Fruit fly (Drosophila melanogaster): ENCODE data around the gene CG11970.

CG11970 gene

dm6 chr3R:8970707-8971106, 13.8 kb upstream of the CG11970 start:
- no peak for TF ChIP-seq Eip93F (GFP tag; optimal IDR thresholded peaks at IDR 0.05)
- no peak for TF ChIP-seq OdsH (GFP tag; optimal IDR thresholded peaks at IDR 0.05)
- TF ChIP-seq fkh (GFP tag; optimal IDR thresholded peaks at IDR 0.05) = no peak
- TF ChIP-seq CG6854 (GFP tag; optimal IDR thresholded peaks at IDR 0.05) = no peak
- TF ChIP-seq Ets21C (GFP tag; optimal IDR thresholded peaks at IDR 0.05) = no peak
- no peak for TF ChIP-seq Lpt (GFP tag; optimal IDR thresholded peaks at IDR 0.05)
- no peak for TF ChIP-seq CG6276 (GFP tag; optimal IDR thresholded peaks at IDR 0.05)
- TF ChIP-seq Hr4 (GFP tag; optimal IDR thresholded peaks at IDR 0.05) = no peak
- TF ChIP-seq CG11294 (GFP tag; IDR thresholded peaks at IDR 0.05) = no peak
- no peak for TF ChIP-seq cyc (GFP tag; optimal IDR thresholded peaks at IDR 0.05)
- no peak for TF ChIP-seq fd59A (GFP tag; optimal IDR thresholded peaks at IDR 0.05)
- no peak for TF ChIP-seq CG4318 (GFP tag; optimal IDR thresholded peaks at IDR 0.05)
- TF ChIP-seq Hr39 (GFP tag; optimal IDR thresholded peaks at IDR 0.05) = no peak
- TF ChIP-seq CG34406 (GFP tag; optimal IDR thresholded peaks at IDR 0.05) = no peak
- TF ChIP-seq topi (GFP tag; optimal IDR thresholded peaks at IDR 0.05) = no peak
- TF ChIP-seq Sox15 (GFP tag; optimal IDR thresholded peaks at IDR 0.05) = no peak
- TF ChIP-seq net (GFP tag; optimal IDR thresholded peaks at IDR 0.05) = no peak
- TF ChIP-seq Eip78C (GFP tag) = no peak

- TF ChIP-seq ss (GFP tag; optimal IDR thresholded peaks at IDR 0.05) = peak; percentile 25 to 76
- TF ChIP-seq topi (GFP tag; optimal IDR thresholded peaks at IDR 0.05) = no peak
- peak; percentile 30 for TF ChIP-seq achi (GFP tag; optimal IDR thresholded peaks at IDR 0.05)
- TF ChIP-seq CG3032 (tag; optimal IDR thresholded peaks at IDR 0.05) = no peak
- TF ChIP-seq cyc (GFP tag; optimal IDR thresholded peaks at IDR 0.05) = no peak
- peak; percentile 64 for TF ChIP-seq CG15336 (GFP tag; IDR thresholded peaks at IDR 0.05)
- no peak for TF ChIP-seq CG11762 (GFP tag; optimal IDR thresholded peaks at IDR 0.05; ENCODE audit: insufficient read depth)
- peak; percentile 2 for TF ChIP-seq CG3919 (GFP tag; optimal IDR thresholded peaks at IDR 0.05)
- peak; percentile 29 for TF ChIP-seq CG1621 (tag; optimal IDR thresholded peaks at IDR 0.05)
- peak; percentile 66; the same call in 2 of the 3 replicates for TF ChIP-seq CG8119 (GFP tag; IDR thresholded peaks at IDR 0.05)
- no peak for TF ChIP-seq Hr39 (GFP tag; optimal IDR thresholded peaks at IDR 0.05)
- no peak for TF ChIP-seq CG6792 (GFP tag; optimal IDR thresholded peaks at IDR 0.05)
- no peak for TF ChIP-seq OdsH (GFP tag; optimal IDR thresholded peaks at IDR 0.05)
- peak; percentile 13 for TF ChIP-seq CG6854 (GFP tag; optimal IDR thresholded peaks at IDR 0.05)
- TF ChIP-seq CG11902 (GFP tag; optimal IDR thresholded peaks at IDR 0.05) = no peak
- peak; percentile 42 for TF ChIP-seq Lpt (GFP tag; optimal IDR thresholded peaks at IDR 0.05)
- TF ChIP-seq fd59A (GFP tag; optimal IDR thresholded peaks at IDR 0.05) = no peak
- no peak for TF ChIP-seq Sox102F (GFP tag; optimal IDR thresholded peaks at IDR 0.05)
- TF ChIP-seq Hr38 (GFP tag; optimal IDR thresholded peaks at IDR 0.05) = no peak
- peak; percentile 38 for TF ChIP-seq dac (GFP tag; optimal IDR thresholded peaks at IDR 0.05)
- TF ChIP-seq CG6163 (GFP tag; IDR thresholded peaks at IDR 0.05) = peak; percentile 62
- peak; percentile 2 for TF ChIP-seq CG10669 (GFP tag; optimal IDR thresholded peaks at IDR 0.05)
- TF ChIP-seq pdm3 (GFP tag; optimal IDR thresholded peaks at IDR 0.05) = no peak
- TF ChIP-seq Blimp-1 (GFP tag; optimal IDR thresholded peaks at IDR 0.05) = peak; percentile 89
- TF ChIP-seq CG6808 (GFP tag; optimal IDR thresholded peaks at IDR 0.05) = peak; percentile 43
- peak; percentile 73 for TF ChIP-seq CG6276 (GFP tag; optimal IDR thresholded peaks at IDR 0.05)
- TF ChIP-seq fkh (GFP tag; optimal IDR thresholded peaks at IDR 0.05) = no peak
- TF ChIP-seq CG32006 (GFP tag; optimal IDR thresholded peaks at IDR 0.05) = peak; percentile 41
- peak in 1 of 2 experiments; percentile 39 for TF ChIP-seq salr (GFP tag; optimal IDR thresholded peaks at IDR 0.05)
- peak; percentile 13 for TF ChIP-seq dsx (GFP tag; optimal IDR thresholded peaks at IDR 0.05; ENCODE audit: poor library complexity, severe bottlenecking)
- TF ChIP-seq Hr4 (GFP tag; optimal IDR thresholded peaks at IDR 0.05) = no peak
- peak; percentile 65 for TF ChIP-seq Eip78C (GFP tag)
- TF ChIP-seq CG16779 (tag; optimal IDR thresholded peaks at IDR 0.05) = peak; percentile 50
- TF ChIP-seq CG8632 (GFP tag; optimal IDR thresholded peaks at IDR 0.05) = peak; percentile 20
- no peak for TF ChIP-seq lz (GFP tag; optimal IDR thresholded peaks at IDR 0.05)
- TF ChIP-seq spab (GFP tag; optimal IDR thresholded peaks at IDR 0.05) = peak; percentile 9
- TF ChIP-seq CG11294 (GFP tag; IDR thresholded peaks at IDR 0.05) = no peak
- TF ChIP-seq eg (GFP tag; IDR thresholded peaks at IDR 0.05) = peak; percentile 70
- TF ChIP-seq Eip75B (GFP tag; optimal IDR thresholded peaks at IDR 0.05) = peak; percentile 72
- peak; percentile 12 for TF ChIP-seq Ets96B (tag; optimal IDR thresholded peaks at IDR 0.05)
- no peak for TF ChIP-seq CG7368 (GFP tag; optimal IDR thresholded peaks at IDR 0.05)
Measured at dm6 chr3R:8971794-8972193, 12.7 kb upstream of the CG11970 start.
